Comparison of ENCODE assay signal across 4 fruit fly cellular contexts in the genomic region with DNA sequence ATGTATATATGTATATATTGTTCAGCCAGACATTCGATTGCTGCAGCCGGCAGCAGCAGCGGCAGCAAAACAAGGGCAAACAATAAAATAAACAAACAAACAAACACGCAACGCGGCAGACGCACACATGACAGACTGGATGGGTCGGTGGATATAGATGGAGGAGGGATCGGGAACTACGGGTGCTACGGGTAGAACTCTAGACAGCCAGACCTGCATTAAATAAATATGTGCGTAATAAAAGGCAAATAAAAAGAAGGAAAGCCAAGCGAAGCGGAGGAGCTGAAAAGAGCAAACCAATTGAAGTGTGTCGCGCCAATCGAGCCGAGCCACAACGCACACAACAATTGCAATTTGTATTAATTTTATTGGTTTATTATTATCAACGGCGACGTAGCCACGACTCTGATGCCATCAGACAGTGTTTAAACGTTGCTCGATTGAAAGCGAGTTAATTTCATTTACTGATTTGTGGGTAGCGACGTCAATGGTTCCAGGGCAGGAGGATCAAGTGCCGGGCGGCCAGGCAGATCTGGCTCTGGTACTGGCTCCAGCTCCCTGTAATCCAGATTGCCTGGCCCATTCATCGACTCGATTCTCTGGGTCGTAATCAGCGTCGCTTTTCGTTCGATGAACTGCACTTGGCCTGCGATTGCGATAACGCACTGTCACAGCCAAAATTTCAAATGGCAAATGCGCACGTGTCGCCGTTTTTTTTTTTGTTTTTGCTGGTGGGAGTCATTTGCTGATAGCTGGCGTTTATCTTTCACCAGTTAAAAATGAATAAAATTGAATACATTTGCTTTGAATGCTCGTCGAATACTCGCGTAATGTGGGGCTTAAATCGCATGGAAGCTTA.
TF ChIP-seq lines count a peak whose summit lies in the region.

No protein-coding gene starts in this region.

TF ChIP-seq in whole organism, embryonic, 481 proteins besides CTCF, POLR2A, EP300 and RAD21 (continued from another document and continues in another):
- no peak for TF ChIP-seq Gug (GFP tag; IDR thresholded peaks at IDR 0.05; lab: Robert Waterston, UW)
- no peak for TF ChIP-seq CG9932 (GFP tag; IDR thresholded peaks at IDR 0.05; lab: Robert Waterston, UW)
- no peak for TF ChIP-seq Dref (GFP tag; IDR thresholded peaks at IDR 0.05; lab: Robert Waterston, UW)
- TF ChIP-seq salm (tag; optimal IDR thresholded peaks at IDR 0.05; lab: Kevin White, UChicago), result peak; percentile 48
- TF ChIP-seq CG4360 (GFP tag; IDR thresholded peaks at IDR 0.05; lab: Robert Waterston, UW), result no peak
- TF ChIP-seq B-H1 (GFP tag; IDR thresholded peaks at IDR 0.05; lab: Robert Waterston, UW), result no peak
- no peak for TF ChIP-seq Hmr (GFP tag; optimal IDR thresholded peaks at IDR 0.05; lab: Kevin White, UChicago)
- no peak for TF ChIP-seq CG14860 (GFP tag; IDR thresholded peaks at IDR 0.05; lab: Robert Waterston, UW; ENCODE audit: partially characterized antibody)
- TF ChIP-seq Dad (GFP tag; optimal IDR thresholded peaks at IDR 0.05; lab: Kevin White, UChicago), result no peak
- no peak for TF ChIP-seq pita (GFP tag; optimal IDR thresholded peaks at IDR 0.05; lab: Kevin White, UChicago)
- TF ChIP-seq Adf1 (GFP tag; IDR thresholded peaks at IDR 0.05; lab: Robert Waterston, UW), result no peak
- no peak for TF ChIP-seq sd (tag; optimal IDR thresholded peaks at IDR 0.05; lab: Kevin White, UChicago)
- TF ChIP-seq gem (tag; optimal IDR thresholded peaks at IDR 0.05; lab: Kevin White, UChicago), result peak; percentile 41
- TF ChIP-seq E2f1 (GFP tag; IDR thresholded peaks at IDR 0.05; lab: Robert Waterston, UW), result no peak
- no peak for TF ChIP-seq Sin3A (optimal IDR thresholded peaks at IDR 0.05; lab: Kevin White, UChicago)
- TF ChIP-seq CG16815 (GFP tag; optimal IDR thresholded peaks at IDR 0.05; lab: Kevin White, UChicago), result no peak
- TF ChIP-seq jigr1 (GFP tag; IDR thresholded peaks at IDR 0.05; lab: Robert Waterston, UW), result no peak
- peak; percentile 14 for TF ChIP-seq kah (GFP tag; optimal IDR thresholded peaks at IDR 0.05; lab: Kevin White, UChicago)
- TF ChIP-seq CG16779 (GFP tag; IDR thresholded peaks at IDR 0.05; lab: Robert Waterston, UW), result no peak
- no peak for TF ChIP-seq inv (GFP tag; IDR thresholded peaks at IDR 0.05; lab: Robert Waterston, UW; ENCODE audit: partially characterized antibody)
- no peak for TF ChIP-seq trh (GFP tag; optimal IDR thresholded peaks at IDR 0.05; lab: Kevin White, UChicago)
- TF ChIP-seq peb (GFP tag; IDR thresholded peaks at IDR 0.05; lab: Robert Waterston, UW), result no peak
- no peak for TF ChIP-seq gcm2 (GFP tag; optimal IDR thresholded peaks at IDR 0.05; lab: Kevin White, UChicago)
- TF ChIP-seq dan (GFP tag; IDR thresholded peaks at IDR 0.05; lab: Robert Waterston, UW), result no peak
- no peak for TF ChIP-seq CG10959 (GFP tag; IDR thresholded peaks at IDR 0.05; lab: Robert Waterston, UW)
- no peak for TF ChIP-seq CG12744 (GFP tag; optimal IDR thresholded peaks at IDR 0.05; lab: Kevin White, UChicago)
- no peak for TF ChIP-seq Scr (GFP tag; IDR thresholded peaks at IDR 0.05; lab: Robert Waterston, UW; ENCODE audit: partially characterized antibody)
- no peak for TF ChIP-seq dm (GFP tag; optimal IDR thresholded peaks at IDR 0.05; lab: Kevin White, UChicago)
- 0 out of 2 replicates have a peak, but pooled peaks have one; percentile 23 for TF ChIP-seq Awh (GFP tag; IDR thresholded peaks at IDR 0.05; lab: Robert Waterston, UW)
- peak; percentile 20 for TF ChIP-seq Atf3 (GFP tag; optimal IDR thresholded peaks at IDR 0.05; lab: Kevin White, UChicago)
- no peak for TF ChIP-seq knrl (GFP tag; IDR thresholded peaks at IDR 0.05; lab: Robert Waterston, UW; ENCODE audit: partially characterized antibody)

TF ChIP-seq in whole organism, prepupa, 60 proteins besides CTCF, POLR2A, EP300 and RAD21 (continued from another document and continues in another):
- TF ChIP-seq salr (GFP tag; optimal IDR thresholded peaks at IDR 0.05; lab: Kevin White, UChicago) (peak; percentile 27 to 71), CG11902 (GFP tag; optimal IDR thresholded peaks at IDR 0.05; lab: Kevin White, UChicago) (no peak), Sox15 (GFP tag; optimal IDR thresholded peaks at IDR 0.05; lab: Kevin White, UChicago) (no peak), CG6163 (GFP tag; IDR thresholded peaks at IDR 0.05; lab: Robert Waterston, UW) (peak; percentile 77), dac (GFP tag; optimal IDR thresholded peaks at IDR 0.05; lab: Kevin White, UChicago) (no peak), pdm3 (GFP tag; optimal IDR thresholded peaks at IDR 0.05; lab: Kevin White, UChicago) (peak; percentile 62), vri (GFP tag; optimal IDR thresholded peaks at IDR 0.05; lab: Kevin White, UChicago) (peak; percentile 85), Eip75B (GFP tag; optimal IDR thresholded peaks at IDR 0.05; lab: Kevin White, UChicago) (peak; percentile 75), Gug (GFP tag; IDR thresholded peaks at IDR 0.05; lab: Robert Waterston, UW) (peak; percentile 59), CG34406 (GFP tag; optimal IDR thresholded peaks at IDR 0.05; lab: Kevin White, UChicago) (peak; percentile 73), CG6276 (GFP tag; optimal IDR thresholded peaks at IDR 0.05; lab: Kevin White, UChicago) (peak; percentile 81), Sox102F (GFP tag; optimal IDR thresholded peaks at IDR 0.05; lab: Kevin White, UChicago) (peak; percentile 62), Smox (GFP tag; optimal IDR thresholded peaks at IDR 0.05; lab: Kevin White, UChicago) (peak; percentile 39), CG8319 (GFP tag; optimal IDR thresholded peaks at IDR 0.05; lab: Kevin White, UChicago) (peak; percentile 55), achi (GFP tag; optimal IDR thresholded peaks at IDR 0.05; lab: Kevin White, UChicago) (peak; percentile 67), Ets96B (tag; optimal IDR thresholded peaks at IDR 0.05; lab: Kevin White, UChicago) (peak; percentile 65), CG1621 (tag; optimal IDR thresholded peaks at IDR 0.05; lab: Kevin White, UChicago) (peak; percentile 81), fd59A (GFP tag; optimal IDR thresholded peaks at IDR 0.05; lab: Kevin White, UChicago) (peak; percentile 42), Eip78C (GFP tag; lab: Kevin White, UChicago) (peak; percentile 88), svp (GFP tag; lab: Kevin White, UChicago) (peak; percentile 98), CG15336 (GFP tag; IDR thresholded peaks at IDR 0.05; lab: Robert Waterston, UW) (peak; percentile 45; the same call in 1 of the 2 replicates), net (GFP tag; optimal IDR thresholded peaks at IDR 0.05; lab: Kevin White, UChicago) (peak; percentile 77), Hr39 (GFP tag; optimal IDR thresholded peaks at IDR 0.05; lab: Kevin White, UChicago) (no peak), CG11762 (GFP tag; optimal IDR thresholded peaks at IDR 0.05; lab: Kevin White, UChicago; ENCODE audit: insufficient read depth) (peak; percentile 22), CG8119 (GFP tag; IDR thresholded peaks at IDR 0.05; lab: Robert Waterston, UW) (peak; percentile 53; the same call in 1 of the 3 replicates), CG6854 (GFP tag; optimal IDR thresholded peaks at IDR 0.05; lab: Kevin White, UChicago) (peak; percentile 85), fkh (GFP tag; optimal IDR thresholded peaks at IDR 0.05; lab: Kevin White, UChicago) (peak; percentile 53), dsx (GFP tag; optimal IDR thresholded peaks at IDR 0.05; lab: Kevin White, UChicago; ENCODE audit: poor library complexity, severe bottlenecking) (peak; percentile 82), lz (GFP tag; optimal IDR thresholded peaks at IDR 0.05; lab: Kevin White, UChicago) (peak; percentile 44), spab (GFP tag; optimal IDR thresholded peaks at IDR 0.05; lab: Kevin White, UChicago) (peak; percentile 75), ss (GFP tag; optimal IDR thresholded peaks at IDR 0.05; lab: Kevin White, UChicago) (peak; percentile 88 to 94)

TF ChIP-seq in whole organism, pupa, 21 proteins besides CTCF, POLR2A, EP300 and RAD21 (continued from another document):
- TF ChIP-seq fd96Ca (GFP tag; IDR thresholded peaks at IDR 0.05; lab: Robert Waterston, UW), result peak; percentile 70; the same call in 2 of the 3 replicates

TF ChIP-seq in whole organism, wandering third instar larva, 38 proteins besides CTCF, POLR2A, EP300 and RAD21 (continued from another document):
- TF ChIP-seq rgr (GFP tag; optimal IDR thresholded peaks at IDR 0.05; lab: Kevin White, UChicago) (peak; percentile 81), CG9705 (GFP tag; optimal IDR thresholded peaks at IDR 0.05; lab: Kevin White, UChicago) (peak; percentile 53), Mio (GFP tag; optimal IDR thresholded peaks at IDR 0.05; lab: Kevin White, UChicago) (peak; percentile 20), CrebA (GFP tag; optimal IDR thresholded peaks at IDR 0.05; lab: Kevin White, UChicago; ENCODE audit: borderline replicate concordance) (peak; percentile 62), Hr83 (GFP tag; optimal IDR thresholded peaks at IDR 0.05; lab: Kevin White, UChicago; ENCODE audit: poor library complexity, severe bottlenecking) (peak; percentile 88), Jra (GFP tag; optimal IDR thresholded peaks at IDR 0.05; lab: Kevin White, UChicago) (peak; percentile 45), dl (GFP tag; optimal IDR thresholded peaks at IDR 0.05; lab: Kevin White, UChicago; ENCODE audit: insufficient read depth in 1 of 2, partially characterized antibody in 2 of 2) (no peak), GATAd (GFP tag; optimal IDR thresholded peaks at IDR 0.05; lab: Kevin White, UChicago) (no peak), N (GFP tag; optimal IDR thresholded peaks at IDR 0.05; lab: Kevin White, UChicago) (no peak), Hr78 (GFP tag; optimal IDR thresholded peaks at IDR 0.05; lab: Kevin White, UChicago) (no peak), dsf (GFP tag; optimal IDR thresholded peaks at IDR 0.05; lab: Kevin White, UChicago; ENCODE audit: borderline replicate concordance) (peak; percentile 43), Myc (optimal IDR thresholded peaks at IDR 0.05; lab: Kevin White, UChicago) (no peak), CG32264 (GFP tag; optimal IDR thresholded peaks at IDR 0.05; lab: Kevin White, UChicago) (peak; percentile 42), fru (GFP tag; optimal IDR thresholded peaks at IDR 0.05; lab: Kevin White, UChicago) (peak; percentile 77), lola (GFP tag; optimal IDR thresholded peaks at IDR 0.05; lab: Kevin White, UChicago) (no peak)
